Worm (Caenorhabditis elegans): Measurements from ENCODE around the gene F21G4.1.

ce11 chrX:9921257-9921656 lies 29.1 kb upstream of the F21G4.1 start, which contains the start of gene C17G1.2:
- TF ChIP-seq nhr-11 (tag; optimal IDR thresholded peaks at IDR 0.05) (no peak), R02D3.7 (tag; optimal IDR thresholded peaks at IDR 0.05) (no peak), alr-1 (tag; optimal IDR thresholded peaks at IDR 0.05) (no peak), ama-1 (optimal IDR thresholded peaks at IDR 0.05) (no peak), blmp-1 (tag; optimal IDR thresholded peaks at IDR 0.05; ENCODE audit: insufficient read depth) (no peak), snpc-4 (tag; optimal IDR thresholded peaks at IDR 0.05) (no peak), ZK546.5 (tag; optimal IDR thresholded peaks at IDR 0.05) (no peak), zag-1 (tag; optimal IDR thresholded peaks at IDR 0.05) (no peak), sem-4 (tag; optimal IDR thresholded peaks at IDR 0.05) (no peak), F13H6.1 (tag; optimal IDR thresholded peaks at IDR 0.05) (no peak), lin-11 (tag; optimal IDR thresholded peaks at IDR 0.05) (no peak), ceh-82 (tag; optimal IDR thresholded peaks at IDR 0.05) (no peak), dmd-4 (tag; optimal IDR thresholded peaks at IDR 0.05) (no peak), skn-1 (tag; optimal IDR thresholded peaks at IDR 0.05) (no peak)
